Worm (Caenorhabditis elegans) whole organism, L1 larva: ENCODE results near the gene lite-1.

Source experiments
- ama-1 ChIP-seq: fragments of 150-350 bp; optimal IDR thresholded peaks from 2 replicates; lab custom pipeline; 2014
- fos-1 ChIP-seq: fragments of 150-350 bp; optimal IDR thresholded peaks from 2 replicates; lab custom pipeline; 2014; ENCODE audit warnings: missing biosample characterization, missing genetic modification characterization
- hlh-17 ChIP-seq: fragments of 200-800 bp; sonication (Bioruptor generic); optimal IDR thresholded peaks from 2 replicates; lab custom pipeline; 2018; ENCODE audit warnings: missing genetic modification characterization, mild to moderate bottlenecking, missing compliant biosample characterization, moderate library complexity, borderline replicate concordance
- nhr-28 ChIP-seq: fragments of 150-350 bp; optimal IDR thresholded peaks from 2 replicates; lab custom pipeline; 2014; ENCODE audit warnings: missing biosample characterization, missing genetic modification characterization
- unc-130 ChIP-seq: fragments of 150-350 bp; optimal IDR thresholded peaks from 2 replicates; lab custom pipeline; 2017; ENCODE audit warnings: missing biosample characterization, missing genetic modification characterization, inconsistent platforms
- unc-86 ChIP-seq: sonication (generic microtip); optimal IDR thresholded peaks from 2 replicates; lab custom pipeline; 2016; ENCODE audit warnings: missing genetic modification characterization, missing compliant biosample characterization
- unc-98 ChIP-seq: fragments of 200-800 bp; sonication (Bioruptor generic); IDR thresholded peaks from 2 replicates; pipeline ENCODE4 v1.3.6; 2022; ENCODE audit warnings: missing genetic modification characterization, missing compliant biosample characterization

ce11 chrX:6263194-6263698 lies 32.7 kb upstream of the lite-1 start, which contains the start of gene W05H9.4:
- peak; percentile 40 for TF ChIP-seq unc-86 (tag; lab: Kevin White, UChicago)
- TF ChIP-seq hlh-17 (GFP tag; lab: Kevin White, UChicago), result no peak
- no peak for TF ChIP-seq nhr-28 (tag; lab: Kevin White, UChicago)
- no peak for TF ChIP-seq ama-1
- no peak for TF ChIP-seq unc-130 (tag; lab: Kevin White, UChicago)
- TF ChIP-seq fos-1 (tag; lab: Kevin White, UChicago), result no peak
- no peak for TF ChIP-seq unc-98 (GFP tag; lab: Robert Waterston, UW)
